Fruit fly (Drosophila melanogaster): ENCODE results near the gene CG13876.

- TF ChIP-seq Hr39 (GFP tag; optimal IDR thresholded peaks at IDR 0.05), result no peak
- TF ChIP-seq lz (GFP tag; optimal IDR thresholded peaks at IDR 0.05), result no peak
- TF ChIP-seq OdsH (GFP tag; optimal IDR thresholded peaks at IDR 0.05), result no peak
- TF ChIP-seq spab (GFP tag; optimal IDR thresholded peaks at IDR 0.05), result no peak
- no peak for TF ChIP-seq Gug (GFP tag; IDR thresholded peaks at IDR 0.05)
- TF ChIP-seq Hr4 (GFP tag; optimal IDR thresholded peaks at IDR 0.05), result no peak
- TF ChIP-seq CG6163 (GFP tag; IDR thresholded peaks at IDR 0.05), result no peak
- TF ChIP-seq CG11762 (GFP tag; optimal IDR thresholded peaks at IDR 0.05; ENCODE audit: insufficient read depth), result no peak
- no peak for TF ChIP-seq CG3032 (tag; optimal IDR thresholded peaks at IDR 0.05)
- TF ChIP-seq pdm3 (GFP tag; optimal IDR thresholded peaks at IDR 0.05), result no peak
- TF ChIP-seq Blimp-1 (GFP tag; optimal IDR thresholded peaks at IDR 0.05), result no peak
- no peak for TF ChIP-seq Sox15 (GFP tag; optimal IDR thresholded peaks at IDR 0.05)
Measured at dm6 chr3L:177938-178337, 28.0 kb upstream of the CG13876 start.

Data from whole organism, prepupa.